Fruit fly (Drosophila melanogaster) whole organism, embryonic: ENCODE results near the gene OtopLc.

Experiments used
- C15 ChIP-seq: fragments of 200-800 bp; sonication (Bioruptor generic); IDR thresholded peaks from 3 replicates; pipeline ENCODE4 v1.3.6; 2022; ENCODE audit warnings: missing biosample characterization, missing genetic modification characterization
- CG10959 ChIP-seq: fragments of 200-800 bp; sonication (Bioruptor generic); IDR thresholded peaks from 2 replicates; pipeline ENCODE4 v1.3.6; 2022; ENCODE audit warnings: missing biosample characterization, missing genetic modification characterization
- CG12391 ChIP-seq: fragments of 200-800 bp; sonication (Bioruptor generic); optimal IDR thresholded peaks from 3 replicates; lab custom pipeline; 2018; ENCODE audit warnings: missing biosample characterization, mild to moderate bottlenecking, missing genetic modification characterization, moderate library complexity
- CG14860 ChIP-seq: fragments of 200-800 bp; sonication (Bioruptor generic); IDR thresholded peaks from 3 replicates; pipeline ENCODE4 v1.3.6; 2022; ENCODE audit warnings: missing biosample characterization, missing genetic modification characterization; ENCODE audit not compliant: partially characterized antibody
- CG17829 ChIP-seq: fragments of 200-800 bp; optimal IDR thresholded peaks from 2 replicates; lab custom pipeline; 2019; ENCODE audit warnings: missing biosample characterization, mild to moderate bottlenecking, missing genetic modification characterization, moderate library complexity
- CG1792 ChIP-seq: fragments of 200-800 bp; sonication (Bioruptor generic); optimal IDR thresholded peaks from 2 replicates; lab custom pipeline; 2016; ENCODE audit warnings: missing biosample characterization, missing genetic modification characterization
- CG18476 ChIP-seq: fragments of 200-800 bp; sonication (Bioruptor generic); optimal IDR thresholded peaks from 2 replicates; lab custom pipeline; 2016; ENCODE audit warnings: missing biosample characterization, mild to moderate bottlenecking, missing genetic modification characterization
- CG18599 ChIP-seq: fragments of 200-800 bp; sonication (Bioruptor generic); optimal IDR thresholded peaks from 3 replicates; lab custom pipeline; 2017; ENCODE audit warnings: missing biosample characterization, missing genetic modification characterization, mild to moderate bottlenecking, moderate library complexity, missing genetic modification reagents
- CG2116 ChIP-seq: fragments of 200-800 bp; sonication (Bioruptor generic); optimal IDR thresholded peaks from 3 replicates; lab custom pipeline; 2018; ENCODE audit warnings: missing biosample characterization, mild to moderate bottlenecking, missing genetic modification characterization
- CG2875 ChIP-seq: fragments of 200-800 bp; sonication (Bioruptor generic); optimal IDR thresholded peaks from 2 replicates; lab custom pipeline; 2017; ENCODE audit warnings: missing biosample characterization, mild to moderate bottlenecking, missing genetic modification characterization, missing genetic modification reagents
- CG30020 ChIP-seq: fragments of 200-800 bp; optimal IDR thresholded peaks from 2 replicates; lab custom pipeline; 2019; ENCODE audit warnings: missing biosample characterization, mild to moderate bottlenecking, missing genetic modification characterization, moderate library complexity
- CG42726 ChIP-seq: fragments of 200-800 bp; sonication (Bioruptor generic); IDR thresholded peaks from 2 replicates; pipeline ENCODE4 v1.3.6; 2022; ENCODE audit warnings: missing biosample characterization, missing genetic modification characterization; ENCODE audit not compliant: partially characterized antibody
- CG4854 ChIP-seq: fragments of 200-800 bp; sonication (Bioruptor generic); optimal IDR thresholded peaks from 2 replicates; lab custom pipeline; 2016; ENCODE audit warnings: missing biosample characterization, missing genetic modification characterization, inconsistent platforms
- CG8924 ChIP-seq: fragments of 200-800 bp; optimal IDR thresholded peaks from 3 replicates; lab custom pipeline; 2019; ENCODE audit warnings: missing biosample characterization, mild to moderate bottlenecking, missing genetic modification characterization, moderate library complexity
- CG9797 ChIP-seq: fragments of 200-800 bp; sonication (Bioruptor generic); optimal IDR thresholded peaks from 3 replicates; lab custom pipeline; 2018; ENCODE audit warnings: missing biosample characterization, mild to moderate bottlenecking, missing genetic modification characterization
- CkIIα-i1 ChIP-seq: fragments of 200-800 bp; sonication (Bioruptor generic); IDR thresholded peaks from 2 replicates; pipeline ENCODE4 v1.3.6; 2022; ENCODE audit warnings: missing biosample characterization, missing genetic modification characterization
- Deaf1 ChIP-seq: fragments of 200-800 bp; optimal IDR thresholded peaks from 3 replicates; lab custom pipeline; 2019; ENCODE audit warnings: missing biosample characterization, mild to moderate bottlenecking, missing genetic modification characterization, moderate library complexity
- Dll ChIP-seq: fragments of 200-800 bp; sonication (Bioruptor generic); IDR thresholded peaks from 4 replicates; pipeline ENCODE4 v1.3.6; 2022; ENCODE audit warnings: missing biosample characterization, missing genetic modification characterization; ENCODE audit not compliant: partially characterized antibody
- Doc3 ChIP-seq: fragments of 200-800 bp; sonication (Bioruptor generic); IDR thresholded peaks from 3 replicates; pipeline ENCODE4 v1.3.6; 2022; ENCODE audit warnings: missing biosample characterization, missing genetic modification characterization; ENCODE audit not compliant: partially characterized antibody
- ERR ChIP-seq: fragments of 200-800 bp; sonication (Bioruptor generic); optimal IDR thresholded peaks from 2 replicates; lab custom pipeline; 2016; ENCODE audit warnings: missing biosample characterization, missing genetic modification characterization
- HLH4C ChIP-seq: fragments of 200-800 bp; sonication (Bioruptor generic); IDR thresholded peaks from 3 replicates; pipeline ENCODE4 v1.3.6; 2022; ENCODE audit warnings: missing biosample characterization, missing genetic modification characterization; ENCODE audit not compliant: partially characterized antibody
- Hey ChIP-seq: fragments of 200-800 bp; sonication (Bioruptor generic); optimal IDR thresholded peaks from 3 replicates; lab custom pipeline; 2018; ENCODE audit warnings: missing biosample characterization, mild to moderate bottlenecking, missing genetic modification characterization
- Hr51 ChIP-seq, 2 experiments: fragments of 200-800 bp; sonication (Bioruptor generic); optimal IDR thresholded peaks; 2 replicates in 1 of 2; 3 replicates in 1 of 2; lab custom pipeline; 2016 to 2018; ENCODE audit warnings: missing biosample characterization in 2 of 2, missing genetic modification characterization in 2 of 2, mild to moderate bottlenecking in 1 of 2, moderate library complexity in 1 of 2
- NC2α ChIP-seq: fragments of 200-800 bp; sonication (Bioruptor generic); optimal IDR thresholded peaks from 2 replicates; lab custom pipeline; 2016; ENCODE audit warnings: missing biosample characterization, missing genetic modification characterization
- Oli ChIP-seq: fragments of 200-800 bp; sonication (Bioruptor generic); optimal IDR thresholded peaks from 2 replicates; lab custom pipeline; 2018; ENCODE audit warnings: missing biosample characterization, mild to moderate bottlenecking, missing genetic modification characterization, moderate library complexity
- Opbp ChIP-seq: fragments of 200-800 bp; sonication (Bioruptor generic); IDR thresholded peaks from 3 replicates; pipeline ENCODE4 v1.3.6; 2022; ENCODE audit warnings: missing biosample characterization, missing genetic modification characterization; ENCODE audit not compliant: partially characterized antibody
- Rx ChIP-seq: fragments of 200-800 bp; sonication (Bioruptor generic); IDR thresholded peaks from 2 replicates; pipeline ENCODE4 v1.3.6; 2022; ENCODE audit warnings: missing biosample characterization, missing genetic modification characterization
- Scr ChIP-seq: fragments of 200-800 bp; sonication (Bioruptor generic); IDR thresholded peaks from 2 replicates; pipeline ENCODE4 v1.3.6; 2022; ENCODE audit warnings: missing biosample characterization, missing genetic modification characterization; ENCODE audit not compliant: partially characterized antibody
- bbx ChIP-seq: fragments of 200-800 bp; sonication (Bioruptor generic); IDR thresholded peaks from 2 replicates; pipeline ENCODE4 v1.3.6; 2022; ENCODE audit warnings: missing biosample characterization, missing genetic modification characterization; ENCODE audit not compliant: partially characterized antibody
- chm ChIP-seq: fragments of 200-800 bp; sonication (Bioruptor generic); IDR thresholded peaks from 2 replicates; pipeline ENCODE4 v1.3.6; 2022; ENCODE audit warnings: missing biosample characterization, missing genetic modification characterization
- corto ChIP-seq: fragments of 200-800 bp; sonication (Bioruptor generic); optimal IDR thresholded peaks from 2 replicates; lab custom pipeline; 2016; ENCODE audit warnings: missing biosample characterization, mild to moderate bottlenecking, missing genetic modification characterization, moderate library complexity
- gce ChIP-seq: fragments of 200-800 bp; sonication (Bioruptor generic); IDR thresholded peaks from 3 replicates; pipeline ENCODE4 v1.3.6; 2022; ENCODE audit warnings: missing biosample characterization, missing genetic modification characterization
- grau ChIP-seq: fragments of 200-800 bp; optimal IDR thresholded peaks from 3 replicates; lab custom pipeline; 2019; ENCODE audit warnings: missing biosample characterization, mild to moderate bottlenecking, missing genetic modification characterization, moderate library complexity
- hb ChIP-seq: fragments of 200-800 bp; sonication (Bioruptor generic); IDR thresholded peaks from 3 replicates; pipeline ENCODE4 v1.3.6; 2022; ENCODE audit warnings: missing biosample characterization, missing genetic modification characterization; ENCODE audit not compliant: partially characterized antibody
- hbn ChIP-seq: fragments of 200-800 bp; sonication (Bioruptor generic); IDR thresholded peaks from 2 replicates; pipeline ENCODE4 v1.3.6; 2022; ENCODE audit warnings: missing biosample characterization, missing genetic modification characterization; ENCODE audit not compliant: partially characterized antibody
- kni ChIP-seq: fragments of 200-800 bp; sonication (Bioruptor generic); optimal IDR thresholded peaks from 3 replicates; lab custom pipeline; 2017; ENCODE audit warnings: mild to moderate bottlenecking, missing biosample characterization, missing genetic modification reagents, missing genetic modification characterization
- knrl ChIP-seq: fragments of 200-800 bp; sonication (Bioruptor generic); IDR thresholded peaks from 3 replicates; pipeline ENCODE4 v1.3.6; 2022; ENCODE audit warnings: missing biosample characterization, missing genetic modification characterization; ENCODE audit not compliant: partially characterized antibody
- lola ChIP-seq, 3 experiments: fragments of >200 bp in 2 of 3; fragments of 200-800 bp in 1 of 3; sonication (Bioruptor generic) in 1 of 3; optimal IDR thresholded peaks; 2 replicates each; lab custom pipeline; 2017 to 2019; ENCODE audit warnings: missing biosample characterization in 3 of 3, missing genetic modification characterization in 3 of 3, mild to moderate bottlenecking in 1 of 3, moderate library complexity in 1 of 3
- phol ChIP-seq: fragments of 200-800 bp; sonication (Bioruptor generic); optimal IDR thresholded peaks from 3 replicates; lab custom pipeline; 2018; ENCODE audit warnings: missing biosample characterization, mild to moderate bottlenecking, missing genetic modification characterization, moderate library complexity
- ranshi ChIP-seq: fragments of 200-800 bp; sonication (Bioruptor generic); IDR thresholded peaks from 2 replicates; pipeline ENCODE4 v1.3.6; 2022; ENCODE audit warnings: missing biosample characterization, missing genetic modification characterization
- slbo ChIP-seq: fragments of 200-800 bp; sonication (Bioruptor generic); IDR thresholded peaks from 2 replicates; pipeline ENCODE4 v1.3.6; 2022; ENCODE audit warnings: missing biosample characterization, missing genetic modification characterization
- tll ChIP-seq, 2 experiments: fragments of 200-800 bp in 1 of 2; fragments of >200 bp in 1 of 2; sonication (Bioruptor generic) in 1 of 2; optimal IDR thresholded peaks; 2 replicates each; lab custom pipeline; 2017 to 2019; ENCODE audit warnings: missing biosample characterization in 2 of 2, missing genetic modification characterization in 2 of 2, mild to moderate bottlenecking in 1 of 2, moderate library complexity in 1 of 2
- trem ChIP-seq: fragments of 200-800 bp; optimal IDR thresholded peaks from 3 replicates; lab custom pipeline; 2019; ENCODE audit warnings: missing biosample characterization, mild to moderate bottlenecking, missing genetic modification characterization, moderate library complexity
- twi ChIP-seq: fragments of 200-800 bp; optimal IDR thresholded peaks from 2 replicates; lab custom pipeline; 2019; ENCODE audit warnings: missing biosample characterization, mild to moderate bottlenecking, missing genetic modification characterization, moderate library complexity
- unc-4 ChIP-seq: fragments of 200-800 bp; sonication (Bioruptor generic); IDR thresholded peaks from 2 replicates; pipeline ENCODE4 v1.3.6; 2022; ENCODE audit warnings: missing biosample characterization, missing genetic modification characterization; ENCODE audit not compliant: partially characterized antibody
- vnd ChIP-seq: fragments of 200-800 bp; sonication (Bioruptor generic); IDR thresholded peaks from 3 replicates; pipeline ENCODE4 v1.3.6; 2022; ENCODE audit warnings: missing biosample characterization, missing genetic modification characterization; ENCODE audit not compliant: partially characterized antibody
- vvl ChIP-seq: fragments of 200-800 bp; sonication (Bioruptor generic); IDR thresholded peaks from 2 replicates; pipeline ENCODE4 v1.3.6; 2022; ENCODE audit warnings: missing biosample characterization, missing genetic modification characterization

Gene OtopLc

dm6 chrX:5695958-5696357 lies 33.3 kb upstream of the OtopLc start (continued):
- peak; percentile 73 for TF ChIP-seq bbx (GFP tag; lab: Robert Waterston, UW)
- TF ChIP-seq CG42726 (GFP tag; lab: Robert Waterston, UW): 0 out of 2 replicates have a peak, but pooled peaks have one; percentile 50
- TF ChIP-seq phol (tag; lab: Kevin White, UChicago): no peak
- peak; percentile 52; the same call in 2 of the 3 replicates for TF ChIP-seq CG14860 (GFP tag; lab: Robert Waterston, UW)
- TF ChIP-seq Deaf1 (tag; lab: Kevin White, UChicago): peak; percentile 33
- peak; percentile 74 for TF ChIP-seq CG8924 (tag; lab: Kevin White, UChicago)
- peak; percentile 7 for TF ChIP-seq vvl (GFP tag; lab: Robert Waterston, UW)
- TF ChIP-seq Rx (GFP tag; lab: Robert Waterston, UW): no peak
- TF ChIP-seq ERR (GFP tag; lab: Kevin White, UChicago): no peak
- peak; percentile 48 for TF ChIP-seq hbn (GFP tag; lab: Robert Waterston, UW)
- peak; percentile 72 for TF ChIP-seq grau (tag; lab: Kevin White, UChicago)
- peak; percentile 79 for TF ChIP-seq Scr
- no peak for TF ChIP-seq tll (GFP tag; optimal IDR thresholded peaks at IDR 0.05; lab: Kevin White, UChicago)
- peak; percentile 65 for TF ChIP-seq vnd (GFP tag; lab: Robert Waterston, UW)
- TF ChIP-seq CG9797 (GFP tag; lab: Kevin White, UChicago): no peak
- TF ChIP-seq CG18476 (GFP tag; lab: Kevin White, UChicago): no peak
- TF ChIP-seq CG30020: peak; percentile 18
- no peak for TF ChIP-seq Hey (tag; lab: Kevin White, UChicago)
- no peak for TF ChIP-seq CG12391 (tag; lab: Kevin White, UChicago)
- no peak for TF ChIP-seq CG1792
- no peak for TF ChIP-seq corto (GFP tag; lab: Kevin White, UChicago)
- peak; percentile 52 for TF ChIP-seq twi (tag; lab: Kevin White, UChicago)
- peak; percentile 17 for TF ChIP-seq kni (GFP tag; lab: Kevin White, UChicago)
- no peak; the same call in 1 of the 2 replicates for TF ChIP-seq CG10959 (GFP tag; lab: Robert Waterston, UW)
- peak; percentile 51 for TF ChIP-seq trem
- no peak for TF ChIP-seq CG18599 (GFP tag; lab: Kevin White, UChicago)
- TF ChIP-seq CG17829: peak; percentile 84
- peak; percentile 20; the same call in 1 of the 2 replicates for TF ChIP-seq chm (GFP tag; lab: Robert Waterston, UW)
- no peak for TF ChIP-seq CG2875
- TF ChIP-seq C15: no peak
- TF ChIP-seq unc-4: peak; percentile 47; the same call in 1 of the 2 replicates
- TF ChIP-seq slbo (GFP tag; lab: Robert Waterston, UW): peak; percentile 17
- peak; percentile 86 for TF ChIP-seq Doc3 (GFP tag; lab: Robert Waterston, UW)
- 0 out of 3 replicates have a peak, but pooled peaks have one; percentile 5 for TF ChIP-seq gce
- peak; percentile 9; the same call in 1 of the 2 replicates for TF ChIP-seq ranshi (GFP tag; lab: Robert Waterston, UW)
- no peak for TF ChIP-seq CkIIα-i1
- no peak for TF ChIP-seq Oli (tag; lab: Kevin White, UChicago)
- TF ChIP-seq Hr51 (GFP tag; optimal IDR thresholded peaks at IDR 0.05; lab: Kevin White, UChicago): no peak
- no peak for TF ChIP-seq CG2116
- no peak for TF ChIP-seq NC2α
- TF ChIP-seq knrl: peak; percentile 63; the same call in 2 of the 3 replicates
- TF ChIP-seq CG4854 (GFP tag; lab: Kevin White, UChicago): no peak
- peak; percentile 87 for TF ChIP-seq Dll (GFP tag; lab: Robert Waterston, UW)
- peak in 1 of 3 experiments; percentile 61 for TF ChIP-seq lola (GFP tag; optimal IDR thresholded peaks at IDR 0.05; lab: Kevin White, UChicago)
- TF ChIP-seq hb (GFP tag; lab: Robert Waterston, UW): 0 out of 3 replicates have a peak, but pooled peaks have one; percentile 41
- TF ChIP-seq Opbp (GFP tag; lab: Robert Waterston, UW): peak; percentile 56; the same call in 1 of the 3 replicates
- peak; percentile 58; the same call in 2 of the 3 replicates for TF ChIP-seq HLH4C (GFP tag; lab: Robert Waterston, UW)
